Fruit fly (Drosophila melanogaster) whole organism, embryonic: Measurements from ENCODE around the gene nesd.

Experiments used
- CG10209 ChIP-seq: fragments of 200-800 bp; sonication (Bioruptor generic); optimal IDR thresholded peaks from 3 replicates; lab custom pipeline; 2017; ENCODE audit warnings: missing biosample characterization, mild to moderate bottlenecking, missing genetic modification characterization, missing genetic modification reagents
- CG10543 ChIP-seq: fragments of 200-800 bp; sonication (Bioruptor generic); optimal IDR thresholded peaks from 3 replicates; lab custom pipeline; 2017; ENCODE audit warnings: missing biosample characterization, mild to moderate bottlenecking, missing genetic modification characterization, moderate library complexity
- CG1602 ChIP-seq: fragments of 200-800 bp; sonication (Bioruptor generic); optimal IDR thresholded peaks from 3 replicates; lab custom pipeline; 2016; ENCODE audit warnings: missing biosample characterization, missing genetic modification characterization
- CG17359 ChIP-seq: fragments of 200-800 bp; sonication (Bioruptor generic); optimal IDR thresholded peaks from 3 replicates; lab custom pipeline; 2018; ENCODE audit warnings: missing biosample characterization, mild to moderate bottlenecking, missing genetic modification characterization, moderate library complexity
- CG17385 ChIP-seq: fragments of 200-800 bp; sonication (Bioruptor generic); optimal IDR thresholded peaks from 3 replicates; lab custom pipeline; 2018; ENCODE audit warnings: missing biosample characterization, mild to moderate bottlenecking, missing genetic modification characterization
- CG17829 ChIP-seq: fragments of 200-800 bp; optimal IDR thresholded peaks from 2 replicates; lab custom pipeline; 2019; ENCODE audit warnings: missing biosample characterization, mild to moderate bottlenecking, missing genetic modification characterization, moderate library complexity
- CG2889 ChIP-seq: fragments of 200-800 bp; sonication (Bioruptor generic); IDR thresholded peaks from 3 replicates; pipeline ENCODE4 v1.3.6; 2022; ENCODE audit warnings: missing biosample characterization, missing genetic modification characterization
- CG33557 ChIP-seq: fragments of 200-800 bp; sonication (Bioruptor generic); optimal IDR thresholded peaks from 2 replicates; lab custom pipeline; 2019; ENCODE audit warnings: missing biosample characterization, mild to moderate bottlenecking, missing genetic modification characterization, moderate library complexity
- CG4854 ChIP-seq: fragments of 200-800 bp; sonication (Bioruptor generic); optimal IDR thresholded peaks from 2 replicates; lab custom pipeline; 2016; ENCODE audit warnings: missing biosample characterization, missing genetic modification characterization, inconsistent platforms
- CG6175 ChIP-seq: fragments of 200-800 bp; sonication (Bioruptor generic); IDR thresholded peaks from 3 replicates; pipeline ENCODE4 v1.3.6; 2022; ENCODE audit warnings: missing biosample characterization, missing genetic modification characterization
- CG6683 ChIP-seq: fragments of 200-800 bp; sonication (Bioruptor generic); optimal IDR thresholded peaks from 2 replicates; lab custom pipeline; 2017; ENCODE audit warnings: missing biosample characterization, mild to moderate bottlenecking, missing genetic modification characterization, missing genetic modification reagents
- CG6854 ChIP-seq: fragments of 200-800 bp; sonication (Bioruptor generic); optimal IDR thresholded peaks from 3 replicates; lab custom pipeline; 2017; ENCODE audit warnings: missing biosample characterization, mild to moderate bottlenecking, missing genetic modification characterization
- CG7928 ChIP-seq: fragments of 200-800 bp; sonication (Bioruptor generic); optimal IDR thresholded peaks from 2 replicates; lab custom pipeline; 2017; ENCODE audit warnings: missing biosample characterization, mild to moderate bottlenecking, missing genetic modification characterization
- CG9437 ChIP-seq: fragments of 200-800 bp; sonication (Bioruptor generic); optimal IDR thresholded peaks from 2 replicates; lab custom pipeline; 2018; ENCODE audit warnings: missing biosample characterization, mild to moderate bottlenecking, missing genetic modification characterization
- CG9609 ChIP-seq: fragments of 200-800 bp; sonication (Bioruptor generic); optimal IDR thresholded peaks from 3 replicates; lab custom pipeline; 2016; ENCODE audit warnings: missing biosample characterization, missing genetic modification characterization
- Dbx ChIP-seq: fragments of 200-800 bp; sonication (Bioruptor generic); IDR thresholded peaks from 3 replicates; pipeline ENCODE4 v1.3.6; 2022; ENCODE audit warnings: missing biosample characterization, missing genetic modification characterization
- Ets97D ChIP-seq: fragments of 200-800 bp; sonication (Bioruptor generic); optimal IDR thresholded peaks from 3 replicates; lab custom pipeline; 2016; ENCODE audit warnings: missing biosample characterization, missing genetic modification characterization
- GATAe ChIP-seq: fragments of 200-800 bp; sonication (Bioruptor generic); conservative IDR thresholded peaks from 2 replicates; pipeline ENCODE4 v1.3.6; 2022; ENCODE audit warnings: missing biosample characterization, missing genetic modification characterization
- HLHmδ ChIP-seq: fragments of 200-800 bp; sonication (Bioruptor generic); optimal IDR thresholded peaks from 2 replicates; lab custom pipeline; 2018; ENCODE audit warnings: missing biosample characterization, mild to moderate bottlenecking, missing genetic modification characterization, moderate library complexity
- HmgZ ChIP-seq: fragments of 200-800 bp; sonication (Bioruptor generic); optimal IDR thresholded peaks from 2 replicates; lab custom pipeline; 2018; ENCODE audit warnings: missing biosample characterization, mild to moderate bottlenecking, missing genetic modification characterization
- Lhr ChIP-seq: fragments of 200-800 bp; sonication (Bioruptor generic); optimal IDR thresholded peaks from 3 replicates; lab custom pipeline; 2017; ENCODE audit warnings: mild to moderate bottlenecking, missing biosample characterization, missing genetic modification reagents, missing genetic modification characterization
- MESR4 ChIP-seq: fragments of 200-800 bp; sonication (Bioruptor generic); optimal IDR thresholded peaks from 2 replicates; lab custom pipeline; 2018; ENCODE audit warnings: missing biosample characterization, mild to moderate bottlenecking, missing genetic modification characterization, moderate library complexity
- Nf-YC ChIP-seq: fragments of 200-800 bp; optimal IDR thresholded peaks from 3 replicates; lab custom pipeline; 2019; ENCODE audit warnings: missing biosample characterization, mild to moderate bottlenecking, missing genetic modification characterization, moderate library complexity
- Pdp1 ChIP-seq, 2 experiments: fragments of 200-800 bp; sonication (Bioruptor generic); optimal IDR thresholded peaks; 3 replicates each; lab custom pipeline; 2016; ENCODE audit warnings: missing biosample characterization in 2 of 2, missing genetic modification characterization in 2 of 2, mild to moderate bottlenecking in 1 of 2, moderate library complexity in 1 of 2
- chm ChIP-seq: fragments of 200-800 bp; sonication (Bioruptor generic); IDR thresholded peaks from 2 replicates; pipeline ENCODE4 v1.3.6; 2022; ENCODE audit warnings: missing biosample characterization, missing genetic modification characterization
- dmrt99B ChIP-seq: fragments of 200-800 bp; sonication (Bioruptor generic); optimal IDR thresholded peaks from 2 replicates; lab custom pipeline; 2018; ENCODE audit warnings: missing biosample characterization, mild to moderate bottlenecking, missing genetic modification characterization, moderate library complexity
- dysf ChIP-seq: fragments of 200-800 bp; sonication (Bioruptor generic); IDR thresholded peaks from 3 replicates; pipeline ENCODE4 v1.3.6; 2022; ENCODE audit warnings: missing biosample characterization, missing genetic modification characterization
- esg ChIP-seq: fragments of 200-800 bp; sonication (Bioruptor generic); conservative IDR thresholded peaks from 2 replicates; pipeline ENCODE4 v1.3.6; 2022; ENCODE audit warnings: missing biosample characterization, missing genetic modification characterization
- eve ChIP-seq, 2 experiments: fragments of >200 bp; optimal IDR thresholded peaks; 2 replicates each; lab custom pipeline; 2017; ENCODE audit warnings: missing biosample characterization in 2 of 2, missing genetic modification characterization in 2 of 2
- gce ChIP-seq: fragments of 200-800 bp; sonication (Bioruptor generic); IDR thresholded peaks from 3 replicates; pipeline ENCODE4 v1.3.6; 2022; ENCODE audit warnings: missing biosample characterization, missing genetic modification characterization
- grn ChIP-seq: fragments of 200-800 bp; sonication (Bioruptor generic); optimal IDR thresholded peaks from 3 replicates; lab custom pipeline; 2017; ENCODE audit warnings: missing biosample characterization, missing genetic modification characterization
- gsb-n ChIP-seq: fragments of 200-800 bp; sonication (Bioruptor generic); optimal IDR thresholded peaks from 3 replicates; lab custom pipeline; 2018; ENCODE audit warnings: missing biosample characterization, mild to moderate bottlenecking, missing genetic modification characterization
- hbn ChIP-seq: fragments of 200-800 bp; sonication (Bioruptor generic); IDR thresholded peaks from 2 replicates; pipeline ENCODE4 v1.3.6; 2022; ENCODE audit warnings: missing biosample characterization, missing genetic modification characterization; ENCODE audit not compliant: partially characterized antibody
- inv ChIP-seq: fragments of 200-800 bp; sonication (Bioruptor generic); IDR thresholded peaks from 2 replicates; pipeline ENCODE4 v1.3.6; 2022; ENCODE audit warnings: missing biosample characterization, missing genetic modification characterization; ENCODE audit not compliant: partially characterized antibody
- jing ChIP-seq: fragments of 200-800 bp; sonication (Bioruptor generic); optimal IDR thresholded peaks from 2 replicates; lab custom pipeline; 2018; ENCODE audit warnings: missing biosample characterization, mild to moderate bottlenecking, missing genetic modification characterization
- nau ChIP-seq: fragments of 200-800 bp; sonication (Bioruptor generic); optimal IDR thresholded peaks from 3 replicates; lab custom pipeline; 2017; ENCODE audit warnings: missing biosample characterization, mild to moderate bottlenecking, missing genetic modification characterization, missing genetic modification reagents
- nerfin-2 ChIP-seq: fragments of 200-800 bp; sonication (Bioruptor generic); IDR thresholded peaks from 2 replicates; pipeline ENCODE4 v1.3.6; 2022; ENCODE audit warnings: missing biosample characterization, missing genetic modification characterization; ENCODE audit not compliant: partially characterized antibody
- oc ChIP-seq: fragments of 200-800 bp; sonication (Bioruptor generic); optimal IDR thresholded peaks from 2 replicates; lab custom pipeline; 2018; ENCODE audit warnings: missing biosample characterization, mild to moderate bottlenecking, missing genetic modification characterization, moderate library complexity
- org-1 ChIP-seq: fragments of 200-800 bp; sonication (Bioruptor generic); optimal IDR thresholded peaks from 2 replicates; lab custom pipeline; 2017; ENCODE audit warnings: missing biosample characterization, missing genetic modification characterization
- otp ChIP-seq: fragments of 200-800 bp; sonication (Bioruptor generic); IDR thresholded peaks from 3 replicates; pipeline ENCODE4, ENCODE4 v1.3.6; 2022; ENCODE audit warnings: missing biosample characterization, missing genetic modification characterization
- p53 ChIP-seq: fragments of 200-800 bp; sonication (Bioruptor generic); optimal IDR thresholded peaks from 2 replicates; lab custom pipeline; 2016; ENCODE audit warnings: missing biosample characterization, missing genetic modification characterization
- pfk ChIP-seq: fragments of 200-800 bp; sonication (Bioruptor generic); optimal IDR thresholded peaks from 2 replicates; lab custom pipeline; 2018; ENCODE audit warnings: missing biosample characterization, mild to moderate bottlenecking, missing genetic modification characterization, moderate library complexity
- pum ChIP-seq: fragments of 200-800 bp; sonication (Bioruptor generic); optimal IDR thresholded peaks from 2 replicates; lab custom pipeline; 2016; ENCODE audit warnings: missing biosample characterization, missing genetic modification characterization
- salm ChIP-seq: fragments of 200-800 bp; sonication (Bioruptor generic); optimal IDR thresholded peaks from 2 replicates; lab custom pipeline; 2018; ENCODE audit warnings: missing biosample characterization, mild to moderate bottlenecking, missing genetic modification characterization
- scrt ChIP-seq: fragments of 200-800 bp; sonication (Bioruptor generic); optimal IDR thresholded peaks from 2 replicates; lab custom pipeline; 2018; ENCODE audit warnings: missing biosample characterization, mild to moderate bottlenecking, missing genetic modification characterization, moderate library complexity
- toy ChIP-seq: fragments of 200-800 bp; sonication (Bioruptor generic); IDR thresholded peaks from 2 replicates; pipeline ENCODE4 v1.3.6; 2022; ENCODE audit warnings: missing biosample characterization, missing genetic modification characterization
- twi ChIP-seq: fragments of 200-800 bp; optimal IDR thresholded peaks from 2 replicates; lab custom pipeline; 2019; ENCODE audit warnings: missing biosample characterization, mild to moderate bottlenecking, missing genetic modification characterization, moderate library complexity
- usp ChIP-seq: fragments of >200 bp; optimal IDR thresholded peaks from 2 replicates; lab custom pipeline; 2017; ENCODE audit warnings: missing biosample characterization, missing genetic modification characterization
- vnd ChIP-seq: fragments of 200-800 bp; sonication (Bioruptor generic); IDR thresholded peaks from 3 replicates; pipeline ENCODE4 v1.3.6; 2022; ENCODE audit warnings: missing biosample characterization, missing genetic modification characterization; ENCODE audit not compliant: partially characterized antibody
- zfh2 ChIP-seq: fragments of 200-800 bp; sonication (Bioruptor generic); optimal IDR thresholded peaks from 2 replicates; lab custom pipeline; 2016; ENCODE audit warnings: missing biosample characterization, missing genetic modification characterization

The nesd gene

dm6 chr2L:20097105-20097631, 3.4 kb downstream of the nesd start, which contains the start of the genes mRpS18B and Kua (continued):
- TF ChIP-seq GATAe = no peak
- no peak for TF ChIP-seq pfk (GFP tag; lab: Kevin White, UChicago)
- 0 out of 2 replicates have a peak, but pooled peaks have one; percentile 15 for TF ChIP-seq esg (GFP tag; lab: Robert Waterston, UW)
- TF ChIP-seq Ets97D (GFP tag; lab: Kevin White, UChicago) = peak; percentile 41
- no peak for TF ChIP-seq eve (GFP tag; optimal IDR thresholded peaks at IDR 0.05; lab: Kevin White, UChicago)
- TF ChIP-seq usp = no peak
- TF ChIP-seq CG7928 = peak; percentile 48
- TF ChIP-seq HmgZ = peak; percentile 47
- no peak for TF ChIP-seq vnd (GFP tag; lab: Robert Waterston, UW)
- TF ChIP-seq dysf = peak; percentile 57; the same call in 2 of the 3 replicates
- no peak for TF ChIP-seq CG4854
- TF ChIP-seq CG10543 (GFP tag; lab: Kevin White, UChicago) = peak; percentile 4
- peak; percentile 50 for TF ChIP-seq hbn (GFP tag; lab: Robert Waterston, UW)
- peak; percentile 40 for TF ChIP-seq MESR4 (GFP tag; lab: Kevin White, UChicago)
- no peak for TF ChIP-seq zfh2 (GFP tag; lab: Kevin White, UChicago)
- no peak for TF ChIP-seq grn
- peak; percentile 12 for TF ChIP-seq CG10209 (GFP tag; lab: Kevin White, UChicago)
- TF ChIP-seq nerfin-2 (GFP tag; lab: Robert Waterston, UW) = no peak
- peak; percentile 59 for TF ChIP-seq Nf-YC (tag; lab: Kevin White, UChicago)
- peak; percentile 40; the same call in 1 of the 3 replicates for TF ChIP-seq otp (GFP tag; lab: Robert Waterston, UW)
- no peak for TF ChIP-seq scrt (GFP tag; lab: Kevin White, UChicago)
- peak; percentile 38 for TF ChIP-seq CG17385 (GFP tag; lab: Kevin White, UChicago)
- TF ChIP-seq CG6175 (GFP tag; lab: Robert Waterston, UW) = no peak
- TF ChIP-seq CG9437 (GFP tag; lab: Kevin White, UChicago) = peak; percentile 86
- TF ChIP-seq org-1 (GFP tag; lab: Kevin White, UChicago) = no peak
- no peak for TF ChIP-seq toy (GFP tag; lab: Robert Waterston, UW)
- peak; percentile 63 for TF ChIP-seq CG17829 (tag; lab: Kevin White, UChicago)
- no peak for TF ChIP-seq HLHmδ (GFP tag; lab: Kevin White, UChicago)
- no peak for TF ChIP-seq CG9609 (GFP tag; lab: Kevin White, UChicago)
- no peak for TF ChIP-seq p53 (GFP tag; lab: Kevin White, UChicago)
- no peak for TF ChIP-seq salm (tag; lab: Kevin White, UChicago)
- TF ChIP-seq dmrt99B (tag; lab: Kevin White, UChicago) = peak; percentile 62
- TF ChIP-seq CG33557 = no peak
- TF ChIP-seq gsb-n (tag; lab: Kevin White, UChicago) = peak; percentile 2
- TF ChIP-seq twi (tag; lab: Kevin White, UChicago) = no peak
- TF ChIP-seq gce (GFP tag; lab: Robert Waterston, UW) = no peak
- TF ChIP-seq inv (GFP tag; lab: Robert Waterston, UW) = peak; percentile 47
- 0 out of 2 replicates have a peak, but pooled peaks have one; percentile 36 for TF ChIP-seq chm (GFP tag; lab: Robert Waterston, UW)
- no peak for TF ChIP-seq CG6683
- no peak for TF ChIP-seq CG6854
- no peak for TF ChIP-seq pum (GFP tag; lab: Kevin White, UChicago)
- TF ChIP-seq Lhr = peak; percentile 45
- no peak for TF ChIP-seq jing
- peak; percentile 58 for TF ChIP-seq CG17359 (tag; lab: Kevin White, UChicago)
- 0 out of 3 replicates have a peak, but pooled peaks have one; percentile 22 for TF ChIP-seq CG2889
- peak; percentile 14 to 87 for TF ChIP-seq Pdp1 (GFP tag; optimal IDR thresholded peaks at IDR 0.05; lab: Kevin White, UChicago)
- TF ChIP-seq nau = no peak
- peak; percentile 25 for TF ChIP-seq CG1602 (GFP tag; lab: Kevin White, UChicago)
- peak; percentile 28 for TF ChIP-seq oc
- TF ChIP-seq Dbx (GFP tag; lab: Robert Waterston, UW) = peak; percentile 72; the same call in 2 of the 3 replicates
